Fruit fly (Drosophila melanogaster): ENCODE results near the gene bif.

Gene bif

DNA sequence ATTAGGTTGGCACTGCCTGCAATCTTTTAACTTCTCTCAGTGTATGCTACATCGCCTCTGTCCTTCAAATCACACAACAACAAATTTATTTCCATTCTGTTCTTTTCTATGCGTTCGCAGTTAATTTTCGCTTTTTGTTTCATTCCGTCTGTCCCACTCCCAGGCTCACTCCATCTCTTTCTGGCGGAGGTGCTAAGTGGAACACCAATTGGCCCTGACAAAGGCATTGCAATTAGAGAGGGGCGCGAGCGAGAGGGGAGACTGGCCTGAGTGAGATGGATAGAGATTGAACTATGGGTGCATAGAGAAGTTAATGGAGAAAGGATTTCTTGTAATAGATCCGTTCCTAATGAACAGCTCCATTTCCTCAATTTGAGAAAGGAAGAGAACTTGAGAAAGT is 38.3 kb upstream of the bif start:
- TF ChIP-seq otp (GFP tag; IDR thresholded peaks at IDR 0.05) (no peak), CG1832 (GFP tag; optimal IDR thresholded peaks at IDR 0.05) (peak; percentile 76), sens (GFP tag) (peak; percentile 36), unpg (GFP tag; optimal IDR thresholded peaks at IDR 0.05) (no peak), schlank (tag; optimal IDR thresholded peaks at IDR 0.05) (no peak), CG6791 (GFP tag; IDR thresholded peaks at IDR 0.05; ENCODE audit: partially characterized antibody) (0 out of 3 replicates have a peak, but pooled peaks have one; percentile 24), CG8290 (GFP tag; optimal IDR thresholded peaks at IDR 0.05) (peak; percentile 20), CG8290 (tag; optimal IDR thresholded peaks at IDR 0.05) (no peak), CG2199 (GFP tag; IDR thresholded peaks at IDR 0.05) (no peak), stwl (tag; optimal IDR thresholded peaks at IDR 0.05) (peak; percentile 17), CG30020 (tag; optimal IDR thresholded peaks at IDR 0.05) (peak; percentile 59), crol (GFP tag; IDR thresholded peaks at IDR 0.05) (0 out of 2 replicates have a peak, but pooled peaks have one; percentile 22), pfk (GFP tag; optimal IDR thresholded peaks at IDR 0.05) (peak; percentile 91), D19B (GFP tag; optimal IDR thresholded peaks at IDR 0.05) (no peak), HmgD (GFP tag; optimal IDR thresholded peaks at IDR 0.05) (no peak)

- TF ChIP-seq CTCF (GFP tag; optimal IDR thresholded peaks at IDR 0.05), result peak; percentile 65
- no peak for TF ChIP-seq Adf1 (GFP tag; IDR thresholded peaks at IDR 0.05)
- no peak for TF ChIP-seq CG10959 (GFP tag; IDR thresholded peaks at IDR 0.05)
- TF ChIP-seq tio (GFP tag; optimal IDR thresholded peaks at IDR 0.05), result no peak
- TF ChIP-seq Ets65A (GFP tag), result peak; percentile 31
- no peak for TF ChIP-seq C15 (GFP tag; IDR thresholded peaks at IDR 0.05)
Measured at dm6 chrX:11643227-11643626, 35.5 kb upstream of the bif start.

DNA sequence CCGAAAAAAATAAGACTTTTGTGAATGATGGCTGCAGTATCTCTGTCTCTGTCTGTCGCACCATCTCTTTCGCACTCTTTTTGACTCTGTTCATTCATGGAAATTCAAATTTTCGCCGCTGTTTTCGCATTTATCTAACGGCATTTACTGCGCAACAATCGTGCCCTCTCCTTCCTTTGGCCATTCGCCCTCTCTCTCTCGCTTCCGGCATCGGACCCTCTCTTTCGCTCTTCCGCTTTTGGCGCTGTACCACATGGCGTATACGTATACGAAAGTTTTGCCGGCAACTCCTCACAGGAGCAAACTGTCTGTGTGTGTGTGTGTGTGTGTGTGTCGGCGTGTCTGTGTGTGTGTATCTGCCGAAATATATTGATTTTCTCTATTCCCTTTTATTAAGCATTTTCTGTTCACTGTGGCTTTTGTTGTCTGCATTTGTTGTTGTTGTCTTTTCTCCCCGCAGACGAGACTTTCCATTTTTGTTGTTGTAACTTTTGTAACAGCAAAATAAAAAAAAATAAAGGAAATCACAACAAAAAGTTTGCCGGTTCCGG is 34.2 kb upstream of the bif start:
- TF ChIP-seq Nf-YC (tag; optimal IDR thresholded peaks at IDR 0.05) (peak; percentile 33), zf30C (GFP tag; optimal IDR thresholded peaks at IDR 0.05) (no peak), D (optimal IDR thresholded peaks at IDR 0.05) (no peak), D (GFP tag; optimal IDR thresholded peaks at IDR 0.05) (no peak), CG1832 (GFP tag; optimal IDR thresholded peaks at IDR 0.05) (peak; percentile 67), Ets65A (GFP tag) (peak; percentile 71), Oaz (GFP tag; IDR thresholded peaks at IDR 0.05) (no peak), Six4 (GFP tag; optimal IDR thresholded peaks at IDR 0.05) (no peak), CG10462 (GFP tag; optimal IDR thresholded peaks at IDR 0.05) (no peak), prd (optimal IDR thresholded peaks at IDR 0.05) (no peak), prd (GFP tag; IDR thresholded peaks at IDR 0.05) (no peak), cg (GFP tag; optimal IDR thresholded peaks at IDR 0.05) (peak; percentile 45), CG8478 (optimal IDR thresholded peaks at IDR 0.05) (peak; percentile 49), onecut (GFP tag; IDR thresholded peaks at IDR 0.05) (peak; percentile 93), ewg (GFP tag; optimal IDR thresholded peaks at IDR 0.05) (peak; percentile 24), crol (GFP tag; IDR thresholded peaks at IDR 0.05) (no peak), Vsx1 (GFP tag; optimal IDR thresholded peaks at IDR 0.05) (no peak), CG10321 (GFP tag; IDR thresholded peaks at IDR 0.05) (peak; percentile 73), sd (tag; optimal IDR thresholded peaks at IDR 0.05) (no peak), psq (GFP tag; optimal IDR thresholded peaks at IDR 0.05) (no peak), CG17361 (GFP tag; IDR thresholded peaks at IDR 0.05) (no peak), CG6791 (GFP tag; IDR thresholded peaks at IDR 0.05; ENCODE audit: partially characterized antibody) (no peak), CG18476 (GFP tag; optimal IDR thresholded peaks at IDR 0.05) (no peak), CG6854 (GFP tag; optimal IDR thresholded peaks at IDR 0.05) (no peak), scrt (GFP tag; optimal IDR thresholded peaks at IDR 0.05) (peak; percentile 67), Dref (GFP tag; IDR thresholded peaks at IDR 0.05) (no peak), CG13894 (tag; optimal IDR thresholded peaks at IDR 0.05) (peak; percentile 3), Nf-YA (GFP tag; IDR thresholded peaks at IDR 0.05) (no peak), row (GFP tag; IDR thresholded peaks at IDR 0.05) (peak; percentile 14; the same call in 1 of the 3 replicates), chinmo (GFP tag; IDR thresholded peaks at IDR 0.05; ENCODE audit: partially characterized antibody) (0 out of 4 replicates have a peak, but pooled peaks have one; percentile 27), abd-A (tag; optimal IDR thresholded peaks at IDR 0.05) (peak; percentile 85), nerfin-1 (tag; optimal IDR thresholded peaks at IDR 0.05) (peak; percentile 31), CG32767 (GFP tag; IDR thresholded peaks at IDR 0.05) (0 out of 2 replicates have a peak, but pooled peaks have one; percentile 19)

All from whole organism, embryonic.